Fruit fly (Drosophila melanogaster) Kc167 (cell line): ENCODE data around the gene sti.

Source experiments
- Myc ChIP-seq: fragments of >200 bp; optimal IDR thresholded peaks from 2 replicates; lab custom pipeline; 2017; ENCODE audit warnings: missing external identifiers
- Sin3A ChIP-seq: fragments of >200 bp; optimal IDR thresholded peaks from 2 replicates; lab custom pipeline; 2018; ENCODE audit warnings: missing external identifiers
- h ChIP-seq: fragments of >200 bp; optimal IDR thresholded peaks from 3 replicates; lab custom pipeline; 2018; ENCODE audit warnings: missing external identifiers
- insv ChIP-seq: fragments of >200 bp; optimal IDR thresholded peaks from 3 replicates; lab custom pipeline; 2018; ENCODE audit warnings: missing external identifiers
- psq ChIP-seq: fragments of >200 bp; optimal IDR thresholded peaks from 2 replicates; lab custom pipeline; 2017; ENCODE audit warnings: missing external identifiers
- ttk ChIP-seq: sonication (Bioruptor generic); optimal IDR thresholded peaks from 2 replicates; lab custom pipeline; 2017; ENCODE audit warnings: missing external identifiers

The sti gene

DNA sequence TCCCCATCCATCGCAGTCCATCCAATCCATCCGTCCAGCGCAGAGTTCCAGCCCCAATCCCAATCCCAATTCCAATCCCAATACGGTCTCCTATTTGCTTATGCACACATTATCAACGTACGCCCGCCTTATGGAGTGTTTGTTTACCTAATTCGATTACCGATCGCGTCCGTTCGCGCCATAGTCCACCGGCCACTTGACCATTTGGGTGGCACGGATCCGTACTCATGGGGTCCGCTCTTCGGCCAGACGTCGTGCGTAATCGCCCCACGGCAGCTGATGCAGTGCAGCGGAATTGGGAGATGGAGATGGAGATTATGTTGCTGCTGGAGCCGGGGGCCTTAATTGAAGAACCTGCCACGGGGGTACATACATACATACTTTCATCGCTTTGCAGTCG lies 44.1 kb downstream of the sti start:
- TF ChIP-seq insv (lab: Kevin White, UChicago) (no peak), Sin3A (lab: Kevin White, UChicago) (no peak), h (lab: Kevin White, UChicago) (no peak), ttk (lab: Kevin White, UChicago) (no peak), Myc (lab: Kevin White, UChicago) (no peak), psq (lab: Kevin White, UChicago) (no peak)

DNA sequence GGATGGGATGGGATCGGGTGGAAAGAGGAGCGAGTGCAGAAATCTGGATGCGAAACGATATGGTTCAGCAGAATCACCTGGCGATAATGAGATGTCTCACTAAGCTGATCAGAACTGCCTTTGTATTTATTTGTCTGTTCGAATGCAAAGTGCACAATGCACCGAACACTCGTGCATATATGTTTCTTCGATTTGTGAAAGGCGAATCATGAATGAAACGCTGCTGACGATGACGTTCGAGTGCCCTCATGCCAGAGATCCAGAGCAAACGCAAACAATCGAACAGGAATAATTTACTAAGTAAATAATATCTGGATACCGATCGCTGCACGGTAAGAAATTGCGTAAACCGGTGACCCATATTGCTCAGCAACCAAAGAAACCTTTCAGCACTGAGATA lies 44.9 kb downstream of the sti start, which contains the start of gene CG32102:
CG32102 (minus strand) TSS at position 101 of the 400 bp plus-strand sequence.
- TF ChIP-seq h (lab: Kevin White, UChicago) = no peak
- no peak for TF ChIP-seq insv (lab: Kevin White, UChicago)
- no peak for TF ChIP-seq ttk (lab: Kevin White, UChicago)
- TF ChIP-seq Myc (lab: Kevin White, UChicago) = no peak
- TF ChIP-seq Sin3A (lab: Kevin White, UChicago) = no peak
- TF ChIP-seq psq (lab: Kevin White, UChicago) = no peak

DNA sequence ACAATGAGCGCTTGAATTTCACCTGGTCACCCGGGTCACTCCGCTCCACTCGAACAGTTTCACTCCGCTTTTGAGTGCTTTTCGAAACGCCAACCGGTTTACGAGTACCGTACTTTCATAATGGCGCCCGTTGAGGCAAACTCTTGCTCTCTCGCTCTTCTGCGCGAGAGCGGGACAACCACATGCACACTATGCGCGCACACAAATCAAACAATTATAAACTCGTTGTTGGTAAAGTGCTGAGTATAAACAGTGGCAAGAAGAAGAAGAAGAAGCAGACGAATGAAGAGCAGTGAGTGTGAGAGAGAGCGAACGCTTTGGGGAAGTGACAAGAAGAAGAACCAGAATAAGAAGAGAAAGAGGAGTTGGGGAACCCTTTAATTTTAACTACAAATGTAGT lies 46.6 kb downstream of the sti start, which contains the start of gene eyg:
eyg (minus strand) TSS at position 6 of the 400 bp plus-strand sequence.
- TF ChIP-seq psq (lab: Kevin White, UChicago) (no peak), Myc (lab: Kevin White, UChicago) (no peak), insv (lab: Kevin White, UChicago) (no peak), ttk (lab: Kevin White, UChicago) (no peak), Sin3A (lab: Kevin White, UChicago) (no peak), h (lab: Kevin White, UChicago) (no peak)

DNA sequence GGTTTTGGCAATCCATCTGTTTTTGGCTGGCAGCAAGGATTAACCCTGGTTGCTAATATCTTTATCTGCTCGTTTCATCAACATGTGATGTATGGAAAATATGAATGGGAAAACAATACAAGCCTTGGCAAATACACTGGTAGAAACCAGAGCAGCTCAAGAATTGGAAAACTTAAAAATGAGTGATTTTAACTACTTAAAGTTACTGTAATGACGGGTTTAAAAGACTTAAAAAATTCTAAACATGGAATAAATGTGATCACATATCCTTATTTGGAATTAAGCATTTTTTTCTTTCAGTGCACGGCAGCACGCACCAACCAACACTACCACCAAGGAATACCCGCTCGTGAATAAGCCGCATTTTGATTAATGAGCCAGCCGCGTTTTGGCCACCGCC lies 49.4 kb downstream of the sti start:
- TF ChIP-seq ttk (lab: Kevin White, UChicago) (no peak), h (lab: Kevin White, UChicago) (no peak), Myc (lab: Kevin White, UChicago) (no peak), Sin3A (lab: Kevin White, UChicago) (no peak), psq (lab: Kevin White, UChicago) (no peak), insv (lab: Kevin White, UChicago) (no peak)

DNA sequence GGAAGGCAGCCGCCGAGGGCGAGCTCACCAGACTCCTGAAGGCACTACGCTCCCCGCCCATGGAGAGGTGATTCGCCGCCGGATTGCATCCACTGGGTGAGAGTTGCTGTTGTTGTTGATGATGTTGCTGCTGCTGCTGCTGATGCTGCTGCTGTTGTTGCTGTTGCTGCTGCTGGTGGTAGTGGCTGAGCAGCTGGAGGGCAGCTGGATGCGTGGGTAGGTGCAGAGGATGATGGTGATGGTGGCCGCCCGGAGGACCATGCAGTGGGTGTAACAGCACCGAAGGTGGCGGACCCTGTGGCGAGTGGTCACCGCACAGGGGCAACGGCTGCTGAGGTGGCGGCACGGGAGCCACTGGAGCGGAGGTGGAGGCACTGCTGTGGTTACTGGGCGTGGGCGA lies 51.0 kb downstream of the sti start:
- no peak for TF ChIP-seq Sin3A (lab: Kevin White, UChicago)
- no peak for TF ChIP-seq Myc (lab: Kevin White, UChicago)
- TF ChIP-seq h (lab: Kevin White, UChicago) = no peak
- no peak for TF ChIP-seq psq (lab: Kevin White, UChicago)
- no peak for TF ChIP-seq ttk (lab: Kevin White, UChicago)
- no peak for TF ChIP-seq insv (lab: Kevin White, UChicago)

DNA sequence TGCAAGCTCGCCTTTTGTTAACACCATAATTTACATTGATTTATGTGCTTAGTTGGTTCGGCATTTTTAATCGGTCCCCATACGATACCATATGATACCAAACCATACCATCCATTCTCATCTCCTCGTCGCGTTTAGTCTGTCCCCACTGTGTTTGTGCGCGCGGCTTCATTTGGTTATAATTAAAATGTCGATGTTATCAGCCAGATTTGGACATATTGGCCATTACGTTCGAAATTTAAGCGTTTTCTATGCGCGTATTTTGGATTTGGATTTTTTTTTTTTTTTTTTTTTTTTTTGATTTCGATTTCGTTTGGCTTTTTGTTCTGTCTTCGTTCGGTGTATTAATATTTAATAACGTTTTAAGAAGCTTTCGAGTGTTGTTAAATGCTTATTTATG lies 52.7 kb downstream of the sti start:
- no peak for TF ChIP-seq Sin3A (lab: Kevin White, UChicago)
- TF ChIP-seq Myc (lab: Kevin White, UChicago) = no peak
